Worm (Caenorhabditis elegans): ENCODE results near the gene R11.3.

R11.3 gene

DNA sequence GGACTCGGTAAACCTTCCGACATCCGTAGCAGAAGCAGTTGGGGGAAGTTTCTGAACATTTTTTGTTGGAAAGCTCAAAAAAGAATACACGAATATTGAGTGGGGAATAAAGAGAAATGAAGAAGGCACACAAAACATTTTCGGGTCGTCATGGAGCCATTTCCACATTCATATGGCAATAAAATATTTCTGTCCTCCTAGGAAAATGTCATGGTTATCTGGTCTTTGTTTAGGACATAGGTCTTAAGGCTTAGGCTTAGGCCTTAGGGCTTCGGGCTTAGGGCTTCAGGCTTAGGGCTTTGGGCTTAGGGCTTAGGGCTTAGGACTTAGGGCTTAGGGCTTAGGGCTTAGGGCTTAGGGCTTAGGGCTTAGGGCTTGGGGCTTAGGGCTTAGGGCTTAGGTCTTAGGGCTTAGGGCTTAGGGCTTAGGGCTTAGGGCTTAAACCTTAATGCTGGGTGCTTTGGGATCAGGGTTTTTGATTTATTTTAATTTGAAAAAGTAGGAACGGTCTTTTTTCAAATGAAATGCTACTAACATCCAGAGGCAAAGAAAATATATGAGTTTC, at the start of gene R11.3:
Gene R11.3 (minus strand): TSS at position 51 of the 565 bp plus-strand sequence.
- TF ChIP-seq hmg-20 (GFP tag; IDR thresholded peaks at IDR 0.05), result 0 out of 2 replicates have a peak, but pooled peaks have one; percentile 29
- 0 out of 2 replicates have a peak, but pooled peaks have one; percentile 47 for TF ChIP-seq ekl-4 (GFP tag; IDR thresholded peaks at IDR 0.05)
- no peak for TF ChIP-seq attf-3 (GFP tag; conservative IDR thresholded peaks at IDR 0.05)

DNA sequence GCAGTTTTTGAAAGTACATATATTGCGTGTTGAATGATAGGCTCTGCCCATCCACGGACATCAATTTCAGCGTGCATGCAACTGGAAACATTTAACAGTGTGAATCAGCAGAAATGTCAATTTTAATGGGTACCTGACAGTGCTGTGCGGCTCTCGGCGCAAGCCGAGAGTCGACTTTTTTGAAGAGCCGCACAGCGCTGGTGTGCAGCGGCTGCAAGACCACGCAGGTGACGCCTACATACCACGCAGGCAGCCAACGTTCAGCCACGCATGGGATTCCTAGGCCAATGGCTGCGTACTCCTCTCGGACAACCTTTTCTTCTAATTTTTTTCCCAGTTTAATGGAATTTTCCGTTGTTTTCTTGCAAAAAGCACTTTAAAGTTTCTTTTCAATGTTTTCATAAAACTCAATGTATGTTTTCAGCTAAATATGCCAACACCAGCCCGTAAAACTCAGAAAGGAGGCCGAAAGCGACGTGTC, 45.8 kb upstream of the R11.3 start, which contains the start of gene W10G6.1:
Gene W10G6.1 (plus strand): TSS at position 431 of the 481 bp plus-strand sequence.
- TF ChIP-seq zfh-2 (GFP tag; conservative IDR thresholded peaks at IDR 0.05) (peak; percentile 52; the same call in 1 of the 2 replicates), ceh-27 (GFP tag; optimal IDR thresholded peaks at IDR 0.05) (no peak), madf-3 (GFP tag; IDR thresholded peaks at IDR 0.05) (no peak), aptf-2 (GFP tag; conservative IDR thresholded peaks at IDR 0.05) (no peak), ztf-26 (tag; optimal IDR thresholded peaks at IDR 0.05) (no peak), sdz-38 (tag; optimal IDR thresholded peaks at IDR 0.05) (no peak), bed-1 (GFP tag; IDR thresholded peaks at IDR 0.05) (no peak), repo-1 (tag; optimal IDR thresholded peaks at IDR 0.05) (no peak)

DNA sequence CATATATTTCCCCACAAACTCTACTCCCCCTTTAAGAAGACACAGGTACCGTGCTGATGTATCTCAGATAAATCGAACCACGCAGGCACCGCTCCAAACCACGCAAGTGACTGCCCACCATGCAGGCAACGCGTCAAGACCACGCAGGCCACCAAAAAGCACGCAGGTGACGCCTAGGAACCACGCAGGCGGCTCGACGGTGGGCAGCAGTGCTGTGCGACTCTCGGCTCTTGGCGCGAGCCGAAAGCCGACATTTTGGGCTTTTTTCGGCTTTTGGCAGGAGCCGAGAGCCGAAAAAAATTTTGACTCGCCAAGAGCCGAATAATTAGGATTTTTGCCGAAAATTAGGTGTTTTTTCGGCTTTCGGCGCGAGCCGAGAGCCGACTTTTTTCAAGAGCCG, 44.1 kb upstream of the R11.3 start:
- TF ChIP-seq dox-1 (GFP tag; IDR thresholded peaks at IDR 0.05) (no peak), Y95B8A.8 (GFP tag; IDR thresholded peaks at IDR 0.05) (no peak), nfya-2 (GFP tag; IDR thresholded peaks at IDR 0.05) (no peak), zfh-2 (GFP tag; conservative IDR thresholded peaks at IDR 0.05) (peak; percentile 81)

DNA sequence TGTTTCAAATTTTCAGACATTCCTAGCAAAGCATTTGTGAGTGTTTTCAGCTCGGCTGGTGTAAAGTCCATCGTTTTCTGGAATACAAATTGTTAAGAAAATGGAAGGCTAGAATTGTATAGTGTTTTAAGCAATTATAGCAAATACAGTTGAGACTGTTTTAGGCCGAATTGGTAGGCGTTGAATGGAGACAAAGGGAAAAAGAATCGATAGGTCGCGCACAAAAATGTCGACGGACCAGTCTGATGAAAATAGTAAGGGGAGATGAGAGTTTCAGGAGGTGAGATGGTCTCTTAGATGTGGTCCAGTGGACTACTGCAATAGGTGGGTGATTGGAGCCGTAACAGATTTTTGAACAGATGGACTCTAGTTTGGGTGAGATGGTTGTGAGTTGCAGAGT, 41.6 kb upstream of the R11.3 start:
- TF ChIP-seq snpc-4 (GFP tag; optimal IDR thresholded peaks at IDR 0.05), result no peak
- no peak for TF ChIP-seq snpc-4 (tag; optimal IDR thresholded peaks at IDR 0.05)
- TF ChIP-seq dpl-1 (GFP tag; optimal IDR thresholded peaks at IDR 0.05), result no peak
- TF ChIP-seq K12H6.12 (tag; optimal IDR thresholded peaks at IDR 0.05), result no peak
- no peak for TF ChIP-seq Y53G8AR.9 (GFP tag; conservative IDR thresholded peaks at IDR 0.05)
- TF ChIP-seq T26A5.8 (tag; optimal IDR thresholded peaks at IDR 0.05), result no peak
- TF ChIP-seq F23B12.7 (tag; optimal IDR thresholded peaks at IDR 0.05; ENCODE audit: insufficient read depth), result no peak
- TF ChIP-seq mxl-1 (tag; optimal IDR thresholded peaks at IDR 0.05), result no peak
- no peak for TF ChIP-seq ZK185.1 (tag; optimal IDR thresholded peaks at IDR 0.05; ENCODE audit: poor library complexity, severe bottlenecking)
- TF ChIP-seq sdz-38 (tag; optimal IDR thresholded peaks at IDR 0.05), result no peak
- TF ChIP-seq T07F8.4 (tag; optimal IDR thresholded peaks at IDR 0.05), result no peak
- no peak for TF ChIP-seq nfya-2 (GFP tag; IDR thresholded peaks at IDR 0.05)
- no peak for TF ChIP-seq F10E7.11 (tag; optimal IDR thresholded peaks at IDR 0.05)

DNA sequence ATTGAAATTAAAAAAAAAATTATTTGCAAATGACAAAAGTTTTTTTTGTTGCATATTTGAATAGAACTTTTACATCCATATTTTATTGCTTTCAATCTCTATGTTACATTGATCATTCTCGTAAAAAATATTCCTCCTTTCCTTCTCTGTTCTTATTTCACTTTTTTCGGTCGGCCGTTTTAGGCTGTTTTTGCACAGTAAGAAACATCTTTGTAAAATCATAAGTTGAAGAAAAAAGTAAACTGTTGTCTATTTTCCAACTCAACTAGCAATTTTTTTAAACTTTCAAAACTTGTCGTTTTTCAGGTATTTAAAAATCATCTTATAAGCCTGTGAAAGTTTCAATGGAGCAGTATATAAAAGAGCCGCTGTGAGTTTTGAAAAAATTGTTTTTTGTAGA, 29.6 kb upstream of the R11.3 start, which contains the start of gene F23A7.5:
Gene F23A7.5 (plus strand): TSS at position 301 of the 400 bp plus-strand sequence.
- TF ChIP-seq hmg-20 (GFP tag; IDR thresholded peaks at IDR 0.05) (no peak), lin-35 (GFP tag; optimal IDR thresholded peaks at IDR 0.05) (no peak), nhr-27 (tag; optimal IDR thresholded peaks at IDR 0.05) (no peak), nfyb-1 (GFP tag; IDR thresholded peaks at IDR 0.05) (no peak), akir-1 (GFP tag; optimal IDR thresholded peaks at IDR 0.05) (no peak), tlf-1 (GFP tag; optimal IDR thresholded peaks at IDR 0.05) (no peak), attf-5 (GFP tag; optimal IDR thresholded peaks at IDR 0.05) (no peak), C06A6.2 (GFP tag; conservative IDR thresholded peaks at IDR 0.05) (no peak), Y56A3A.18 (GFP tag; IDR thresholded peaks at IDR 0.05) (no peak), Y79H2A.3 (GFP tag; conservative IDR thresholded peaks at IDR 0.05) (no peak)

Data from whole organism, young adult.